Worm (Caenorhabditis elegans) whole organism, young adult: Measurements from ENCODE around the gene zyg-11.
A peak's percentile ranks its signal among the peaks of the same experiment; 100 is the strongest.

ENCODE experiments used
- B0336.3 ChIP-seq: fragments of 200-800 bp; sonication (Bioruptor generic); IDR thresholded peaks from 2 replicates; pipeline ENCODE4 v1.3.6; 2022; ENCODE audit warnings: missing genetic modification characterization, missing compliant biosample characterization
- C17E4.6 ChIP-seq: fragments of 200-800 bp; sonication (Bioruptor generic); IDR thresholded peaks from 2 replicates; pipeline ENCODE4 v1.3.6; 2022; ENCODE audit warnings: missing genetic modification reagents, missing genetic modification characterization, missing compliant biosample characterization
- F22D6.2 ChIP-seq: sonication (generic microtip); optimal IDR thresholded peaks from 2 replicates; lab custom pipeline; 2016; ENCODE audit warnings: mild to moderate bottlenecking, missing genetic modification characterization, missing compliant biosample characterization
- F37B4.10 ChIP-seq: fragments of 200-800 bp; sonication (Bioruptor generic); IDR thresholded peaks from 2 replicates; pipeline ENCODE4 v1.3.6; 2022; ENCODE audit warnings: missing genetic modification characterization, missing compliant biosample characterization
- F49E8.2 ChIP-seq: sonication (generic microtip); optimal IDR thresholded peaks from 3 replicates; lab custom pipeline; 2017; ENCODE audit warnings: missing genetic modification characterization, mild to moderate bottlenecking, missing compliant biosample characterization, antibody characterized with exemption, moderate library complexity; ENCODE audit not compliant: insufficient read depth
- F55B11.4 ChIP-seq: sonication (generic microtip); optimal IDR thresholded peaks from 2 replicates; lab custom pipeline; 2016; ENCODE audit warnings: missing compliant biosample characterization, missing genetic modification characterization, borderline replicate concordance; ENCODE audit not compliant: insufficient read depth
- F57A8.1 ChIP-seq: fragments of 200-800 bp; sonication (Bioruptor generic); optimal IDR thresholded peaks from 2 replicates; lab custom pipeline; 2018; ENCODE audit warnings: mild to moderate bottlenecking, missing genetic modification characterization, moderate library complexity, missing compliant biosample characterization
- K11D2.4 ChIP-seq: fragments of 200-800 bp; sonication (Bioruptor generic); IDR thresholded peaks from 2 replicates; pipeline ENCODE4 v1.3.6; 2022; ENCODE audit warnings: missing genetic modification reagents, missing genetic modification characterization, missing compliant biosample characterization
- T07F8.4 ChIP-seq: sonication (generic microtip); optimal IDR thresholded peaks from 2 replicates; lab custom pipeline; 2016; ENCODE audit warnings: mild to moderate bottlenecking, missing genetic modification characterization, moderate library complexity, missing compliant biosample characterization
- T26A5.8 ChIP-seq: sonication (generic microtip); optimal IDR thresholded peaks from 2 replicates; lab custom pipeline; 2016; ENCODE audit warnings: missing genetic modification characterization, missing compliant biosample characterization
- Y53F4B.3 ChIP-seq: fragments of 200-800 bp; sonication (Bioruptor generic); IDR thresholded peaks from 2 replicates; pipeline ENCODE4 v1.3.6; 2022; ENCODE audit warnings: missing genetic modification reagents, missing genetic modification characterization, missing compliant biosample characterization
- Y56A3A.18 ChIP-seq: fragments of 200-800 bp; sonication (Bioruptor generic); IDR thresholded peaks from 2 replicates; pipeline ENCODE4 v1.3.6; 2022; ENCODE audit warnings: missing genetic modification reagents, missing genetic modification characterization, missing compliant biosample characterization
- Y79H2A.3 ChIP-seq: fragments of 200-800 bp; sonication (Bioruptor generic); conservative IDR thresholded peaks from 2 replicates; pipeline ENCODE4 v1.3.6; 2022; ENCODE audit warnings: missing genetic modification reagents, missing genetic modification characterization, missing compliant biosample characterization
- ZK185.1 ChIP-seq: sonication (generic microtip); optimal IDR thresholded peaks from 2 replicates; lab custom pipeline; 2016; ENCODE audit warnings: mild to moderate bottlenecking, missing genetic modification characterization, missing compliant biosample characterization; ENCODE audit not compliant: poor library complexity, severe bottlenecking
- aptf-2 ChIP-seq: fragments of 200-800 bp; sonication (Bioruptor generic); conservative IDR thresholded peaks from 2 replicates; pipeline ENCODE4 v1.3.6; 2022; ENCODE audit warnings: missing genetic modification reagents, missing genetic modification characterization, missing compliant biosample characterization
- aptf-3 ChIP-seq: fragments of 200-800 bp; sonication (Bioruptor generic); IDR thresholded peaks from 2 replicates; pipeline ENCODE4 v1.3.6; 2022; ENCODE audit warnings: missing genetic modification characterization, missing compliant biosample characterization
- atf-7 ChIP-seq: sonication (generic microtip); optimal IDR thresholded peaks from 2 replicates; lab custom pipeline; 2017; ENCODE audit warnings: mild to moderate bottlenecking, missing genetic modification characterization, missing compliant biosample characterization
- attf-5 ChIP-seq: fragments of 200-800 bp; sonication (Bioruptor generic); optimal IDR thresholded peaks from 2 replicates; lab custom pipeline; 2018; ENCODE audit warnings: mild to moderate bottlenecking, missing genetic modification characterization, missing compliant biosample characterization
- ceh-100 ChIP-seq: fragments of 200-800 bp; sonication (Bioruptor generic); IDR thresholded peaks from 2 replicates; pipeline ENCODE4 v1.3.6; 2022; ENCODE audit warnings: missing genetic modification reagents, missing genetic modification characterization, missing compliant biosample characterization
- chd-7 ChIP-seq: sonication (generic microtip); optimal IDR thresholded peaks from 2 replicates; lab custom pipeline; 2016; ENCODE audit warnings: mild to moderate bottlenecking, missing genetic modification characterization, moderate library complexity, missing compliant biosample characterization
- dpl-1 ChIP-seq: fragments of 150-350 bp; optimal IDR thresholded peaks from 2 replicates; lab custom pipeline; 2014; ENCODE audit warnings: missing biosample characterization, missing genetic modification reagents, missing genetic modification characterization
- hlh-12 ChIP-seq: sonication (generic microtip); optimal IDR thresholded peaks from 2 replicates; lab custom pipeline; 2016; ENCODE audit warnings: missing genetic modification characterization, missing compliant biosample characterization
- let-526 ChIP-seq: fragments of 200-800 bp; sonication (Bioruptor generic); IDR thresholded peaks from 2 replicates; pipeline ENCODE4 v1.3.6; 2022; ENCODE audit warnings: missing genetic modification reagents, missing genetic modification characterization, missing compliant biosample characterization
- lin-35 ChIP-seq, 3 experiments: fragments of 150-350 bp in 2 of 3; sonication (generic microtip) in 1 of 3; optimal IDR thresholded peaks; 2 replicates each; lab custom pipeline; 2014 to 2018; ENCODE audit warnings: missing biosample characterization in 3 of 3, missing genetic modification characterization in 3 of 3, missing genetic modification reagents in 3 of 3
- lin-54 ChIP-seq: fragments of 200-800 bp; sonication (Bioruptor generic); optimal IDR thresholded peaks from 2 replicates; lab custom pipeline; 2018; ENCODE audit warnings: mild to moderate bottlenecking, missing genetic modification characterization, missing compliant biosample characterization
- lsl-1 ChIP-seq: fragments of 200-800 bp; sonication (Bioruptor generic); optimal IDR thresholded peaks from 2 replicates; lab custom pipeline; 2018; ENCODE audit warnings: mild to moderate bottlenecking, missing genetic modification characterization, moderate library complexity, missing compliant biosample characterization
- madf-3 ChIP-seq: fragments of 200-800 bp; sonication (Bioruptor generic); IDR thresholded peaks from 2 replicates; pipeline ENCODE4 v1.3.6; 2022; ENCODE audit warnings: missing genetic modification reagents, missing genetic modification characterization, missing compliant biosample characterization
- madf-6 ChIP-seq: fragments of 200-800 bp; sonication (Bioruptor generic); IDR thresholded peaks from 2 replicates; pipeline ENCODE4 v1.3.6; 2022; ENCODE audit warnings: missing genetic modification reagents, missing genetic modification characterization, missing compliant biosample characterization
- mel-28 ChIP-seq: sonication (generic microtip); optimal IDR thresholded peaks from 2 replicates; lab custom pipeline; 2016; ENCODE audit warnings: borderline replicate concordance, mild to moderate bottlenecking, missing genetic modification characterization, missing compliant biosample characterization
- mes-4 ChIP-seq: sonication (generic microtip); optimal IDR thresholded peaks from 2 replicates; lab custom pipeline; 2016; ENCODE audit warnings: missing genotype, missing genetic modification characterization, missing compliant biosample characterization
- nfya-1 ChIP-seq: sonication (generic microtip); optimal IDR thresholded peaks from 2 replicates; lab custom pipeline; 2017; ENCODE audit warnings: antibody characterized with exemption, missing compliant biosample characterization, missing genetic modification characterization, borderline replicate concordance; ENCODE audit not compliant: insufficient read depth
- nfya-2 ChIP-seq: fragments of 200-800 bp; sonication (Bioruptor generic); IDR thresholded peaks from 2 replicates; pipeline ENCODE4 v1.3.6; 2022; ENCODE audit warnings: missing genetic modification reagents, missing genetic modification characterization, missing compliant biosample characterization
- nfyb-1 ChIP-seq: fragments of 200-800 bp; sonication (Bioruptor generic); IDR thresholded peaks from 2 replicates; pipeline ENCODE4 v1.3.6; 2022; ENCODE audit warnings: missing genetic modification reagents, missing genetic modification characterization, missing compliant biosample characterization
- nhr-120 ChIP-seq: fragments of 200-800 bp; sonication (Bioruptor generic); IDR thresholded peaks from 2 replicates; pipeline ENCODE4 v1.3.6; 2022; ENCODE audit warnings: missing genetic modification characterization, missing compliant biosample characterization
- nhr-90 ChIP-seq: sonication (generic microtip); optimal IDR thresholded peaks from 2 replicates; lab custom pipeline; 2016; ENCODE audit warnings: missing genotype, mild to moderate bottlenecking, missing genetic modification characterization, missing compliant biosample characterization
- rec-8 ChIP-seq, 2 experiments: sonication (generic microtip); optimal IDR thresholded peaks; 2 replicates each; lab custom pipeline; 2016; ENCODE audit warnings: mild to moderate bottlenecking in 2 of 2, missing genetic modification characterization in 2 of 2, missing genetic modification reagents in 2 of 2, missing genotype in 2 of 2, missing biosample characterization in 1 of 2, missing compliant biosample characterization in 1 of 2, moderate library complexity in 1 of 2
- sea-2 ChIP-seq: fragments of 200-800 bp; sonication (Bioruptor generic); IDR thresholded peaks from 2 replicates; pipeline ENCODE4 v1.3.6; 2022; ENCODE audit warnings: missing genetic modification characterization, missing compliant biosample characterization
- snpc-1.1 ChIP-seq: sonication (generic microtip); optimal IDR thresholded peaks from 2 replicates; lab custom pipeline; 2017; ENCODE audit warnings: missing genetic modification characterization, mild to moderate bottlenecking, missing compliant biosample characterization, antibody characterized with exemption, moderate library complexity, missing genotype, missing genetic modification reagents; ENCODE audit not compliant: insufficient read depth
- somi-1 ChIP-seq: fragments of 200-800 bp; sonication (Bioruptor generic); optimal IDR thresholded peaks from 2 replicates; lab custom pipeline; 2018; ENCODE audit warnings: mild to moderate bottlenecking, missing genetic modification characterization, missing compliant biosample characterization
- sptf-2 ChIP-seq: fragments of 200-800 bp; sonication (Bioruptor generic); optimal IDR thresholded peaks from 2 replicates; lab custom pipeline; 2018; ENCODE audit warnings: mild to moderate bottlenecking, missing genetic modification characterization, missing compliant biosample characterization
- tlf-1 ChIP-seq: fragments of 200-800 bp; sonication (Bioruptor generic); optimal IDR thresholded peaks from 2 replicates; lab custom pipeline; 2018; ENCODE audit warnings: mild to moderate bottlenecking, missing genetic modification characterization, missing compliant biosample characterization
- ztf-18 ChIP-seq: sonication (generic microtip); optimal IDR thresholded peaks from 2 replicates; lab custom pipeline; 2016; ENCODE audit warnings: missing genotype, mild to moderate bottlenecking, missing genetic modification characterization, missing compliant biosample characterization
- ztf-25 ChIP-seq: fragments of 200-800 bp; sonication (Bioruptor generic); IDR thresholded peaks from 2 replicates; pipeline ENCODE4 v1.3.6; 2022; ENCODE audit warnings: missing genetic modification reagents, missing genetic modification characterization, missing compliant biosample characterization
- ztf-3 ChIP-seq: fragments of 200-800 bp; sonication (Bioruptor generic); optimal IDR thresholded peaks from 2 replicates; lab custom pipeline; 2018; ENCODE audit warnings: mild to moderate bottlenecking, missing genetic modification characterization, missing compliant biosample characterization

Gene zyg-11

DNA sequence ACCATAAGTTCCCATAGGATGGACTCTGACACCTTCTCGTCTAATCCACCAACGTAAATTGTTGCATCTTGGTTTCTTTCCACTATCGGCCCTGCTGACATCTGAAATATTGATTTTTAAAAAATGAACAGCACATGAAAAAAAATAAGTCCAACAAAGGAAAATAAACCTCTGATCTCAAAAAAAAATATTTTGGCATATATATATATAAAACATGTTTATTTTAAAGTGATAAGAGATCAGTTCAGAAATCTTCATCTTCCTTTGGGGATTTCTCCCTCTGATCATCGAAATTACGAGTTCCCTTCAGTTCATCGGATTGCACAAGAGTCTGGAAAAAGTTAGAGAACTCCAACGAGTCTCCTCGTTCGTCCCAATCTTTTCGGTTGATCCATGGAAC is 18.2 kb downstream of the zyg-11 start, which contains the start of gene sap-49:
TSS of gene sap-49 (minus strand) at position 101 of the 400 bp plus-strand sequence.
- TF ChIP-seq F37B4.10 (GFP tag; lab: Robert Waterston, UW) (no peak), C17E4.6 (GFP tag; lab: Robert Waterston, UW) (no peak), Y56A3A.18 (GFP tag; lab: Robert Waterston, UW) (no peak), Y79H2A.3 (GFP tag; lab: Robert Waterston, UW) (no peak)

DNA sequence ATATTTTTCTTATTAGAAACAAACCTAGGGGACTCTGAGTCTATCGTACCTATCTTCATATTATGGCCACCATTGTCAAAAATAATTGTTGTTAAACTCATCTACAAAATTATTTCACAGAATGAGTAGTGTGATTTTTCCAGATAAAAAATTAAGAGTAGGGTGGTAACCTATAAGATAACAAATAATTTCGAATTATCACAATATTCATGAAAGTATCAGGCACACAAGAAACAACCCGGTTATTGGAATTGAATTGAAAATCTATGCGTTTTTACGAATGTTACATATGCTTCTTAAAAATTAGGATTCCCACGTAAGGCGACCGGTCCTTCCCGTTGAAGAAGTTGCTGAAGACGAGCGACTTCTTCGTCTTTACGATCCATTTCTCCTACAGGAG is 19.8 kb downstream of the zyg-11 start, which contains the start of gene arp-6:
TSS of gene arp-6 (minus strand) at position 101 of the 400 bp plus-strand sequence.
- TF ChIP-seq sea-2 (GFP tag; lab: Robert Waterston, UW) (no peak), lin-35 (GFP tag; optimal IDR thresholded peaks at IDR 0.05; lab: Kevin White, UChicago) (no peak), nhr-120 (GFP tag; lab: Robert Waterston, UW) (no peak), atf-7 (no peak), lin-54 (GFP tag; lab: Kevin White, UChicago) (no peak), nhr-90 (tag; lab: Kevin White, UChicago) (no peak), ztf-18 (tag; lab: Kevin White, UChicago) (no peak), T07F8.4 (no peak), ceh-100 (no peak), aptf-3 (GFP tag; lab: Robert Waterston, UW) (no peak), aptf-2 (no peak), F22D6.2 (no peak), ztf-25 (GFP tag; lab: Robert Waterston, UW) (no peak), sptf-2 (GFP tag; lab: Kevin White, UChicago) (no peak), nfya-1 (no peak)

DNA sequence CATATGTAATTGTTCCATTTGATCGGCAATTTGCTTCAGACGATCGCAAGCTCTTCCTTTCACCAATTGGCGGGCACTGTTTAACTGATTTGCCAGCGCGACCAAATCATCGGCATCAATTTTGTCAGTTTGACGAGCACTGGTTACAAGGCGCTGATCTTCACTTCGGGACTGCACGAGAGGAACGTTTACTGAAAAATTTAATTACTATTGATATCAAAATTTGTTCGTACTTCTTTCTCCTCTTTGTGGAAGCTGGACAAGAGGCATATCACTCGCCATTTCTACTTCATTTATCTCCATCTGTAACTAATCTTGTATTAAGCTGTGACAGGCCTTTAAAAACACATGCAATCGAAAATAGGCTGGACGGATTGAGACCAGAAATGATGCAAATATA is 20.4 kb downstream of the zyg-11 start, which contains the start of gene C08B11.9:
TSS of gene C08B11.9 (minus strand) at position 307 of the 400 bp plus-strand sequence.
- peak; percentile 38 for TF ChIP-seq F49E8.2
- TF ChIP-seq nfya-2 (GFP tag; lab: Robert Waterston, UW), result no peak
- TF ChIP-seq tlf-1 (GFP tag; lab: Kevin White, UChicago), result peak; percentile 20
- no peak for TF ChIP-seq mes-4 (tag; lab: Kevin White, UChicago)
- TF ChIP-seq madf-6 (GFP tag; lab: Robert Waterston, UW), result peak; percentile 53
- TF ChIP-seq chd-7 (tag; lab: Kevin White, UChicago), result peak; percentile 27

DNA sequence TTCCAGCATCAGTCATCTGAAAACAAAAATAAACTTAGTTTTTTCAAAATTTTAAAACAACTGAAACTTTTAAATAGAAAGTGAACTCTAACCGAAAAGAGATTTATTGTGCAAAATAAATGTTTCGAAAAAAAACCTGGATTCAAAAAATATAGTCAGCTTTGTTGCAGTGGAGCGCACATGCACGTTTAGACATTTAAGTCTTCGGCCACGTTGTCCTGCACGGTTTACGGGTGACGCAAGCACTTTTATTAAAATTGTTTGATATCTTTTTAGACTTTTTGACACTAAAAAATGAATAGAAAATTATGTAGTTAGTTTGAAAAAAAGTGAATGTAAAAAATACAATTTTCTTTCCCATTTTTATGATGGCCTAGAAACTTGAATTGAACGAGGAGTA is 21.9 kb downstream of the zyg-11 start, which contains the start of the genes ubh-4 and algn-6:
TSS of gene ubh-4 (minus strand) at position 182 of the 400 bp plus-strand sequence.
TSS of gene algn-6 (plus strand) at position 387 of the 400 bp plus-strand sequence.
- TF ChIP-seq F55B11.4 (tag; lab: Kevin White, UChicago), result no peak
- no peak for TF ChIP-seq nfyb-1 (GFP tag; lab: Robert Waterston, UW)
- no peak for TF ChIP-seq snpc-1.1 (tag; lab: Kevin White, UChicago)
- TF ChIP-seq Y53F4B.3 (GFP tag; lab: Robert Waterston, UW), result no peak
- TF ChIP-seq T26A5.8 (tag; lab: Kevin White, UChicago), result no peak
- TF ChIP-seq hlh-12, result no peak
- no peak for TF ChIP-seq nfya-2 (GFP tag; lab: Robert Waterston, UW)
- no peak for TF ChIP-seq somi-1
- no peak for TF ChIP-seq sptf-2 (GFP tag; lab: Kevin White, UChicago)
- TF ChIP-seq ztf-3 (GFP tag; lab: Kevin White, UChicago), result no peak
- peak; percentile 61; the same call in 1 of the 2 replicates for TF ChIP-seq madf-3
- peak in 1 of 2 experiments; percentile 1 for TF ChIP-seq rec-8 (tag; optimal IDR thresholded peaks at IDR 0.05; lab: Kevin White, UChicago)
- TF ChIP-seq dpl-1 (GFP tag; lab: Kevin White, UChicago), result peak; percentile 21
- no peak for TF ChIP-seq let-526 (GFP tag; lab: Robert Waterston, UW)
- TF ChIP-seq ZK185.1 (tag; lab: Kevin White, UChicago), result peak; percentile 69
- TF ChIP-seq attf-5 (GFP tag; lab: Kevin White, UChicago), result peak; percentile 87
- TF ChIP-seq Y79H2A.3 (GFP tag; lab: Robert Waterston, UW), result 0 out of 2 replicates have a peak, but pooled peaks have one; percentile 24
- peak; percentile 87 for TF ChIP-seq lsl-1 (GFP tag; lab: Kevin White, UChicago)
- TF ChIP-seq madf-6 (GFP tag; lab: Robert Waterston, UW), result peak; percentile 61
- TF ChIP-seq B0336.3, result no peak
- TF ChIP-seq mel-28 (tag; lab: Kevin White, UChicago), result no peak
- TF ChIP-seq F57A8.1 (GFP tag; lab: Kevin White, UChicago), result no peak
- no peak for TF ChIP-seq K11D2.4
